Fruit fly (Drosophila melanogaster) whole organism, embryonic: ENCODE measurements around the gene Gcn5.

Experiments
- Atf6 ChIP-seq: fragments of 200-800 bp; sonication (Bioruptor generic); IDR thresholded peaks from 2 replicates; pipeline ENCODE4 v1.3.6; 2022; ENCODE audit warnings: missing biosample characterization, missing genetic modification characterization
- B-H2 ChIP-seq: fragments of 200-800 bp; sonication (Bioruptor generic); optimal IDR thresholded peaks from 2 replicates; lab custom pipeline; 2018; ENCODE audit warnings: missing biosample characterization, mild to moderate bottlenecking, missing genetic modification characterization
- BEAF-32 ChIP-seq: fragments of 200-800 bp; sonication (Bioruptor generic); optimal IDR thresholded peaks from 3 replicates; lab custom pipeline; 2017; ENCODE audit warnings: missing biosample characterization, missing genetic modification characterization, mild to moderate bottlenecking, moderate library complexity, missing genetic modification reagents
- CG10209 ChIP-seq: fragments of 200-800 bp; sonication (Bioruptor generic); optimal IDR thresholded peaks from 3 replicates; lab custom pipeline; 2017; ENCODE audit warnings: missing biosample characterization, mild to moderate bottlenecking, missing genetic modification characterization, missing genetic modification reagents
- CG10431 ChIP-seq: fragments of 200-800 bp; sonication (Bioruptor generic); optimal IDR thresholded peaks from 3 replicates; lab custom pipeline; 2018; ENCODE audit warnings: missing biosample characterization, mild to moderate bottlenecking, missing genetic modification characterization
- CG10543 ChIP-seq: fragments of 200-800 bp; sonication (Bioruptor generic); optimal IDR thresholded peaks from 3 replicates; lab custom pipeline; 2017; ENCODE audit warnings: missing biosample characterization, mild to moderate bottlenecking, missing genetic modification characterization, moderate library complexity
- CG10654 ChIP-seq: fragments of 200-800 bp; sonication (Bioruptor generic); optimal IDR thresholded peaks from 2 replicates; lab custom pipeline; 2016; ENCODE audit warnings: missing biosample characterization, missing genetic modification characterization
- CG12391 ChIP-seq: fragments of 200-800 bp; sonication (Bioruptor generic); optimal IDR thresholded peaks from 3 replicates; lab custom pipeline; 2018; ENCODE audit warnings: missing biosample characterization, mild to moderate bottlenecking, missing genetic modification characterization, moderate library complexity
- CG15269 ChIP-seq: fragments of 200-800 bp; sonication (Bioruptor generic); optimal IDR thresholded peaks from 2 replicates; lab custom pipeline; 2018; ENCODE audit warnings: missing biosample characterization, mild to moderate bottlenecking, missing genetic modification characterization, moderate library complexity
- CG16863 ChIP-seq: fragments of 200-800 bp; sonication (Bioruptor generic); optimal IDR thresholded peaks from 3 replicates; lab custom pipeline; 2016; ENCODE audit warnings: missing biosample characterization, missing genetic modification characterization
- CG17385 ChIP-seq: fragments of 200-800 bp; sonication (Bioruptor generic); optimal IDR thresholded peaks from 3 replicates; lab custom pipeline; 2018; ENCODE audit warnings: missing biosample characterization, mild to moderate bottlenecking, missing genetic modification characterization
- CG17912 ChIP-seq: fragments of 200-800 bp; sonication (Bioruptor generic); optimal IDR thresholded peaks from 2 replicates; lab custom pipeline; 2018; ENCODE audit warnings: missing biosample characterization, mild to moderate bottlenecking, missing genetic modification characterization
- CG18764 ChIP-seq: fragments of 200-800 bp; sonication (Bioruptor generic); optimal IDR thresholded peaks from 3 replicates; lab custom pipeline; 2016; ENCODE audit warnings: missing biosample characterization, missing genetic modification characterization
- CG2120 ChIP-seq: fragments of 200-800 bp; sonication (Bioruptor generic); optimal IDR thresholded peaks from 3 replicates; lab custom pipeline; 2016; ENCODE audit warnings: missing biosample characterization, missing genetic modification characterization
- CG31224 ChIP-seq: fragments of 200-800 bp; sonication (Bioruptor generic); IDR thresholded peaks from 2 replicates; pipeline ENCODE4 v1.3.6; 2022; ENCODE audit warnings: missing biosample characterization, missing genetic modification characterization
- CG31441 ChIP-seq: fragments of 200-800 bp; sonication (Bioruptor generic); IDR thresholded peaks from 2 replicates; pipeline ENCODE4 v1.3.6; 2022; ENCODE audit warnings: missing biosample characterization, missing genetic modification characterization
- CG3281 ChIP-seq: fragments of 200-800 bp; sonication (Bioruptor generic); optimal IDR thresholded peaks from 3 replicates; lab custom pipeline; 2017; ENCODE audit warnings: missing biosample characterization, mild to moderate bottlenecking, missing genetic modification characterization
- CG4424 ChIP-seq: fragments of 200-800 bp; sonication (Bioruptor generic); optimal IDR thresholded peaks from 3 replicates; lab custom pipeline; 2016; ENCODE audit warnings: missing biosample characterization, missing genetic modification characterization
- CG6854 ChIP-seq: fragments of 200-800 bp; sonication (Bioruptor generic); optimal IDR thresholded peaks from 3 replicates; lab custom pipeline; 2017; ENCODE audit warnings: missing biosample characterization, mild to moderate bottlenecking, missing genetic modification characterization
- CG8290 ChIP-seq, 3 experiments: fragments of 200-800 bp; sonication (Bioruptor generic); optimal IDR thresholded peaks; 2 replicates each; lab custom pipeline; 2016 to 2019; ENCODE audit warnings: missing biosample characterization in 3 of 3, missing genetic modification characterization in 3 of 3, mild to moderate bottlenecking in 2 of 3, moderate library complexity in 1 of 3
- CG8924 ChIP-seq: fragments of 200-800 bp; optimal IDR thresholded peaks from 3 replicates; lab custom pipeline; 2019; ENCODE audit warnings: missing biosample characterization, mild to moderate bottlenecking, missing genetic modification characterization, moderate library complexity
- CG9727 ChIP-seq: fragments of 200-800 bp; sonication (Bioruptor generic); optimal IDR thresholded peaks from 3 replicates; lab custom pipeline; 2017; ENCODE audit warnings: missing biosample characterization, mild to moderate bottlenecking, missing genetic modification characterization
- CoRest ChIP-seq: fragments of 200-800 bp; sonication (Bioruptor generic); optimal IDR thresholded peaks from 3 replicates; lab custom pipeline; 2018; ENCODE audit warnings: missing biosample characterization, mild to moderate bottlenecking, missing genetic modification characterization, moderate library complexity
- CrebB ChIP-seq: fragments of 200-800 bp; sonication (Bioruptor generic); optimal IDR thresholded peaks from 3 replicates; lab custom pipeline; 2018; ENCODE audit warnings: missing biosample characterization, mild to moderate bottlenecking, missing genetic modification characterization
- Dek ChIP-seq: fragments of 200-800 bp; sonication (Bioruptor generic); optimal IDR thresholded peaks from 3 replicates; lab custom pipeline; 2019; ENCODE audit warnings: missing biosample characterization, mild to moderate bottlenecking, missing genetic modification characterization, moderate library complexity
- Dip2 ChIP-seq: fragments of 200-800 bp; sonication (Bioruptor generic); IDR thresholded peaks from 2 replicates; pipeline ENCODE4 v1.3.6; 2022; ENCODE audit warnings: missing biosample characterization, missing genetic modification characterization
- Ets97D ChIP-seq: fragments of 200-800 bp; sonication (Bioruptor generic); optimal IDR thresholded peaks from 3 replicates; lab custom pipeline; 2016; ENCODE audit warnings: missing biosample characterization, missing genetic modification characterization
- Fer1 ChIP-seq: fragments of 200-800 bp; sonication (Bioruptor generic); optimal IDR thresholded peaks from 2 replicates; lab custom pipeline; 2017; ENCODE audit warnings: missing biosample characterization, mild to moderate bottlenecking, missing genetic modification characterization
- HLH54F ChIP-seq: fragments of 200-800 bp; sonication (Bioruptor generic); optimal IDR thresholded peaks from 3 replicates; lab custom pipeline; 2016; ENCODE audit warnings: missing biosample characterization, missing genetic modification characterization
- Max ChIP-seq: fragments of 200-800 bp; sonication (Bioruptor generic); optimal IDR thresholded peaks from 2 replicates; lab custom pipeline; 2016; ENCODE audit warnings: missing biosample characterization, mild to moderate bottlenecking, missing genetic modification characterization
- NFAT ChIP-seq: fragments of 200-800 bp; sonication (Bioruptor generic); IDR thresholded peaks from 2 replicates; pipeline ENCODE4 v1.3.6; 2022; ENCODE audit warnings: missing biosample characterization, missing genetic modification characterization
- PHDP ChIP-seq: fragments of 200-800 bp; sonication (Bioruptor generic); optimal IDR thresholded peaks from 3 replicates; lab custom pipeline; 2018; ENCODE audit warnings: missing biosample characterization, mild to moderate bottlenecking, missing genetic modification characterization, moderate library complexity
- Pdp1 ChIP-seq, 2 experiments: fragments of 200-800 bp; sonication (Bioruptor generic); optimal IDR thresholded peaks; 3 replicates each; lab custom pipeline; 2016; ENCODE audit warnings: missing biosample characterization in 2 of 2, missing genetic modification characterization in 2 of 2, mild to moderate bottlenecking in 1 of 2, moderate library complexity in 1 of 2
- Sox100B ChIP-seq: fragments of 200-800 bp; sonication (Bioruptor generic); optimal IDR thresholded peaks from 3 replicates; lab custom pipeline; 2018; ENCODE audit warnings: missing biosample characterization, mild to moderate bottlenecking, missing genetic modification characterization
- Sox102F ChIP-seq: fragments of 200-800 bp; sonication (Bioruptor generic); optimal IDR thresholded peaks from 2 replicates; lab custom pipeline; 2018; ENCODE audit warnings: missing biosample characterization, mild to moderate bottlenecking, missing genetic modification characterization, moderate library complexity
- aop ChIP-seq: fragments of 200-800 bp; sonication (Bioruptor generic); IDR thresholded peaks from 2 replicates; pipeline ENCODE4 v1.3.6; 2022; ENCODE audit warnings: missing biosample characterization, missing genetic modification characterization
- chn ChIP-seq: fragments of 200-800 bp; sonication (Bioruptor generic); optimal IDR thresholded peaks from 2 replicates; lab custom pipeline; 2016; ENCODE audit warnings: missing biosample characterization, missing genetic modification characterization
- croc ChIP-seq: fragments of 200-800 bp; sonication (Bioruptor generic); conservative IDR thresholded peaks from 3 replicates; pipeline ENCODE4 v1.3.6; 2022; ENCODE audit warnings: missing biosample characterization, missing genetic modification characterization
- dmrt11E ChIP-seq: fragments of 200-800 bp; sonication (Bioruptor generic); optimal IDR thresholded peaks from 3 replicates; lab custom pipeline; 2018; ENCODE audit warnings: missing biosample characterization, mild to moderate bottlenecking, missing genetic modification characterization, moderate library complexity
- esg ChIP-seq: fragments of 200-800 bp; sonication (Bioruptor generic); conservative IDR thresholded peaks from 2 replicates; pipeline ENCODE4 v1.3.6; 2022; ENCODE audit warnings: missing biosample characterization, missing genetic modification characterization
- fd64A ChIP-seq: fragments of 200-800 bp; sonication (Bioruptor generic); optimal IDR thresholded peaks from 3 replicates; lab custom pipeline; 2018; ENCODE audit warnings: missing biosample characterization, mild to moderate bottlenecking, missing genetic modification characterization
- gfzf ChIP-seq: fragments of 200-800 bp; sonication (Bioruptor generic); optimal IDR thresholded peaks from 2 replicates; lab custom pipeline; 2016; ENCODE audit warnings: missing biosample characterization, mild to moderate bottlenecking, missing genetic modification characterization, moderate library complexity
- pros ChIP-seq: fragments of 200-800 bp; sonication (Bioruptor generic); optimal IDR thresholded peaks from 3 replicates; lab custom pipeline; 2019; ENCODE audit warnings: missing biosample characterization, mild to moderate bottlenecking, missing genetic modification characterization, moderate library complexity
- row ChIP-seq: fragments of 200-800 bp; sonication (Bioruptor generic); IDR thresholded peaks from 3 replicates; pipeline ENCODE4 v1.3.6; 2022; ENCODE audit warnings: missing biosample characterization, missing genetic modification characterization
- sc ChIP-seq, 3 experiments: fragments of >200 bp in 2 of 3; fragments of 200-800 bp in 1 of 3; sonication (Bioruptor generic) in 1 of 3; optimal IDR thresholded peaks; 2 replicates in 2 of 3; 3 replicates in 1 of 3; lab custom pipeline; 2017; ENCODE audit warnings: mild to moderate bottlenecking in 1 of 3, missing biosample characterization in 1 of 3, missing genetic modification characterization in 1 of 3, missing genetic modification reagents in 1 of 3
- slbo ChIP-seq: fragments of 200-800 bp; sonication (Bioruptor generic); IDR thresholded peaks from 2 replicates; pipeline ENCODE4 v1.3.6; 2022; ENCODE audit warnings: missing biosample characterization, missing genetic modification characterization
- sqz ChIP-seq: fragments of 200-800 bp; sonication (Bioruptor generic); optimal IDR thresholded peaks from 3 replicates; lab custom pipeline; 2018; ENCODE audit warnings: missing biosample characterization, mild to moderate bottlenecking, missing genetic modification characterization
- tap ChIP-seq: fragments of 200-800 bp; optimal IDR thresholded peaks from 3 replicates; lab custom pipeline; 2019; ENCODE audit warnings: missing biosample characterization, mild to moderate bottlenecking, missing genetic modification characterization, moderate library complexity
- tin ChIP-seq: fragments of 200-800 bp; sonication (Bioruptor generic); optimal IDR thresholded peaks from 3 replicates; lab custom pipeline; 2016; ENCODE audit warnings: missing biosample characterization, missing genetic modification characterization

The Gcn5 gene

DNA sequence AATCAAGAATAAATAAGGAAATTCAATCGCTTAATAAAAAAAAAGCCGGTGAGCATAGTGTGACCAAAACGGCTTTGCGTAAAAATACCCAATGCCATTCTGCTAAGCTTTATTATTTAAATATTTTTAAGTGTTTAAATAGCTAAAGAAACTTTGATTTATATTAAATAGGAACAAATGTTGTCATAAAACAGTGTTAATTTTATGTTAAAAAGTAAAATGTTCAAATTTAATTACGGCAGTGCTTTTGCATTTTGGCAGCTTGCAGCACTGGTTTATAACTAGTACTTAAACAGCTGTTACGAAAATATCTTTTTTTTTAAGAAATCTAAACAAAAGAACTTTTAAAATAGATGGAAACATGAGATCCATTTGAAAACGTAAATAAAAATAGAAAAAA, 22.6 kb downstream of the Gcn5 start, which contains the start of the genes CG10638 and CG10681 (continued):
- no peak for TF ChIP-seq HLH54F (GFP tag; lab: Kevin White, UChicago)
- no peak for TF ChIP-seq CG31224 (GFP tag; lab: Robert Waterston, UW)
- peak; percentile 33 for TF ChIP-seq Sox102F (GFP tag; lab: Kevin White, UChicago)
- peak; percentile 65 for TF ChIP-seq Max
- TF ChIP-seq slbo (GFP tag; lab: Robert Waterston, UW) = peak; percentile 24; the same call in 1 of the 2 replicates
- TF ChIP-seq CoRest = peak; percentile 61
- peak; percentile 53 for TF ChIP-seq Sox100B (GFP tag; lab: Kevin White, UChicago)
- peak; percentile 71 for TF ChIP-seq Fer1
- peak; percentile 29 for TF ChIP-seq BEAF-32 (GFP tag; lab: Kevin White, UChicago)
- TF ChIP-seq pros = no peak
- peak; percentile 18 for TF ChIP-seq CG16863
- TF ChIP-seq Atf6 (GFP tag; lab: Robert Waterston, UW) = peak; percentile 29; the same call in 1 of the 2 replicates
- TF ChIP-seq CG17385 (GFP tag; lab: Kevin White, UChicago) = peak; percentile 41
- TF ChIP-seq CG9727 (GFP tag; lab: Kevin White, UChicago) = peak; percentile 26
- TF ChIP-seq CG12391 (tag; lab: Kevin White, UChicago) = peak; percentile 79
- peak; percentile 22 for TF ChIP-seq CG18764 (GFP tag; lab: Kevin White, UChicago)
- TF ChIP-seq CG8924 = peak; percentile 49
- TF ChIP-seq Dip2 = no peak
- no peak for TF ChIP-seq NFAT (GFP tag; lab: Robert Waterston, UW)
- no peak for TF ChIP-seq croc (GFP tag; lab: Robert Waterston, UW)
- no peak for TF ChIP-seq fd64A (GFP tag; lab: Kevin White, UChicago)
- TF ChIP-seq Ets97D = peak; percentile 52
- TF ChIP-seq CG10431 = peak; percentile 34
- peak; percentile 43 for TF ChIP-seq B-H2 (GFP tag; lab: Kevin White, UChicago)
- no peak for TF ChIP-seq sc (optimal IDR thresholded peaks at IDR 0.05; lab: Kevin White, UChicago)
- no peak for TF ChIP-seq sc (GFP tag; optimal IDR thresholded peaks at IDR 0.05; lab: Kevin White, UChicago)
- peak; percentile 31 for TF ChIP-seq CG10209 (GFP tag; lab: Kevin White, UChicago)
- peak; percentile 20 for TF ChIP-seq Dek (tag; lab: Kevin White, UChicago)
- peak; percentile 71 for TF ChIP-seq CG8290 (GFP tag; optimal IDR thresholded peaks at IDR 0.05; lab: Kevin White, UChicago)
- no peak for TF ChIP-seq CG8290 (tag; optimal IDR thresholded peaks at IDR 0.05; lab: Kevin White, UChicago)
- peak; percentile 65 for TF ChIP-seq PHDP
- no peak for TF ChIP-seq CG6854 (GFP tag; lab: Kevin White, UChicago)
- TF ChIP-seq CG17912 = no peak
- TF ChIP-seq CG10654 (GFP tag; lab: Kevin White, UChicago) = peak; percentile 57
- peak; percentile 43 for TF ChIP-seq tin (GFP tag; lab: Kevin White, UChicago)
- peak; percentile 68 for TF ChIP-seq gfzf
- peak; percentile 23 for TF ChIP-seq CG3281 (GFP tag; lab: Kevin White, UChicago)
- TF ChIP-seq aop = no peak
- peak; percentile 1 for TF ChIP-seq CrebB
- peak; percentile 64 for TF ChIP-seq row
- peak; percentile 97 for TF ChIP-seq sqz (GFP tag; lab: Kevin White, UChicago)
- peak; percentile 62 for TF ChIP-seq CG4424 (GFP tag; lab: Kevin White, UChicago)
- peak; percentile 8 for TF ChIP-seq dmrt11E
- peak; percentile 66 for TF ChIP-seq CG2120 (GFP tag; lab: Kevin White, UChicago)
- TF ChIP-seq chn = peak; percentile 16
- peak; percentile 9 for TF ChIP-seq CG10543
- TF ChIP-seq CG15269 = peak; percentile 39
- peak; percentile 50 for TF ChIP-seq CG31441
- peak; percentile 28 for TF ChIP-seq tap (tag; lab: Kevin White, UChicago)
- no peak for TF ChIP-seq esg (GFP tag; lab: Robert Waterston, UW)
- peak; percentile 22 to 51 for TF ChIP-seq Pdp1 (GFP tag; optimal IDR thresholded peaks at IDR 0.05; lab: Kevin White, UChicago)
